Fruit fly (Drosophila melanogaster) whole organism, embryonic: ENCODE data around the gene Pex10.

ENCODE experiments used
- Abd-B ChIP-seq: fragments of 200-800 bp; sonication (Bioruptor generic); optimal IDR thresholded peaks from 2 replicates; lab custom pipeline; 2018; ENCODE audit warnings: missing biosample characterization, mild to moderate bottlenecking, missing genetic modification characterization, moderate library complexity
- Awh ChIP-seq: fragments of 200-800 bp; sonication (Bioruptor generic); IDR thresholded peaks from 2 replicates; pipeline ENCODE4, ENCODE4 v1.3.6; 2022; ENCODE audit warnings: missing biosample characterization, missing genetic modification characterization
- CG10543 ChIP-seq: fragments of 200-800 bp; sonication (Bioruptor generic); optimal IDR thresholded peaks from 3 replicates; lab custom pipeline; 2017; ENCODE audit warnings: missing biosample characterization, mild to moderate bottlenecking, missing genetic modification characterization, moderate library complexity
- CG10654 ChIP-seq: fragments of 200-800 bp; sonication (Bioruptor generic); optimal IDR thresholded peaks from 2 replicates; lab custom pipeline; 2016; ENCODE audit warnings: missing biosample characterization, missing genetic modification characterization
- CG12219 ChIP-seq: fragments of 200-800 bp; sonication (Bioruptor generic); optimal IDR thresholded peaks from 3 replicates; lab custom pipeline; 2018; ENCODE audit warnings: missing biosample characterization, mild to moderate bottlenecking, missing genetic modification characterization
- CG1233 ChIP-seq: fragments of 200-800 bp; sonication (Bioruptor generic); optimal IDR thresholded peaks from 4 replicates; lab custom pipeline; 2018; ENCODE audit warnings: missing biosample characterization, mild to moderate bottlenecking, missing genetic modification characterization
- CG13624 ChIP-seq: fragments of 200-800 bp; sonication (Bioruptor generic); optimal IDR thresholded peaks from 2 replicates; lab custom pipeline; 2016; ENCODE audit warnings: missing biosample characterization, missing genetic modification characterization
- CG16779 ChIP-seq: fragments of 200-800 bp; sonication (Bioruptor generic); IDR thresholded peaks from 2 replicates; pipeline ENCODE4 v1.3.6; 2022; ENCODE audit warnings: missing biosample characterization, missing genetic modification characterization
- CG17568 ChIP-seq: fragments of 200-800 bp; sonication (Bioruptor generic); optimal IDR thresholded peaks from 2 replicates; lab custom pipeline; 2018; ENCODE audit warnings: missing biosample characterization, mild to moderate bottlenecking, missing genetic modification characterization, moderate library complexity
- CG17912 ChIP-seq: fragments of 200-800 bp; sonication (Bioruptor generic); optimal IDR thresholded peaks from 2 replicates; lab custom pipeline; 2018; ENCODE audit warnings: missing biosample characterization, mild to moderate bottlenecking, missing genetic modification characterization
- CG2116 ChIP-seq: fragments of 200-800 bp; sonication (Bioruptor generic); optimal IDR thresholded peaks from 3 replicates; lab custom pipeline; 2018; ENCODE audit warnings: missing biosample characterization, mild to moderate bottlenecking, missing genetic modification characterization
- CG31224 ChIP-seq: fragments of 200-800 bp; sonication (Bioruptor generic); IDR thresholded peaks from 2 replicates; pipeline ENCODE4 v1.3.6; 2022; ENCODE audit warnings: missing biosample characterization, missing genetic modification characterization
- CG31365 ChIP-seq: fragments of 200-800 bp; sonication (Bioruptor generic); optimal IDR thresholded peaks from 2 replicates; lab custom pipeline; 2018; ENCODE audit warnings: missing biosample characterization, mild to moderate bottlenecking, missing genetic modification characterization
- CG32532 ChIP-seq: fragments of 200-800 bp; sonication (Bioruptor generic); IDR thresholded peaks from 2 replicates; pipeline ENCODE4 v1.3.6; 2022; ENCODE audit warnings: missing biosample characterization, missing genetic modification characterization
- CG33213 ChIP-seq: fragments of 200-800 bp; sonication (Bioruptor generic); optimal IDR thresholded peaks from 3 replicates; lab custom pipeline; 2016; ENCODE audit warnings: missing biosample characterization, missing genetic modification characterization
- CG4360 ChIP-seq: fragments of 200-800 bp; sonication (Bioruptor generic); IDR thresholded peaks from 2 replicates; pipeline ENCODE4 v1.3.6; 2022; ENCODE audit warnings: missing biosample characterization, missing genetic modification characterization
- CG7928 ChIP-seq: fragments of 200-800 bp; sonication (Bioruptor generic); optimal IDR thresholded peaks from 2 replicates; lab custom pipeline; 2017; ENCODE audit warnings: missing biosample characterization, mild to moderate bottlenecking, missing genetic modification characterization
- CG7987 ChIP-seq: fragments of 200-800 bp; sonication (Bioruptor generic); optimal IDR thresholded peaks from 2 replicates; lab custom pipeline; 2018; ENCODE audit warnings: missing biosample characterization, mild to moderate bottlenecking, missing genetic modification characterization, moderate library complexity
- CG8281 ChIP-seq: fragments of 200-800 bp; sonication (Bioruptor generic); optimal IDR thresholded peaks from 2 replicates; lab custom pipeline; 2018; ENCODE audit warnings: missing biosample characterization, mild to moderate bottlenecking, missing genetic modification characterization, moderate library complexity
- CG8290 ChIP-seq, 3 experiments: fragments of 200-800 bp; sonication (Bioruptor generic); optimal IDR thresholded peaks; 2 replicates each; lab custom pipeline; 2016 to 2019; ENCODE audit warnings: missing biosample characterization in 3 of 3, missing genetic modification characterization in 3 of 3, mild to moderate bottlenecking in 2 of 3, moderate library complexity in 1 of 3
- CG8359 ChIP-seq: fragments of 200-800 bp; sonication (Bioruptor generic); optimal IDR thresholded peaks from 2 replicates; lab custom pipeline; 2017; ENCODE audit warnings: missing biosample characterization, mild to moderate bottlenecking, missing genetic modification characterization, borderline replicate concordance
- CrebB ChIP-seq: fragments of 200-800 bp; sonication (Bioruptor generic); optimal IDR thresholded peaks from 3 replicates; lab custom pipeline; 2018; ENCODE audit warnings: missing biosample characterization, mild to moderate bottlenecking, missing genetic modification characterization
- D19A ChIP-seq: fragments of 200-800 bp; optimal IDR thresholded peaks from 3 replicates; lab custom pipeline; 2019; ENCODE audit warnings: missing biosample characterization, mild to moderate bottlenecking, missing genetic modification characterization, moderate library complexity
- Dad ChIP-seq: fragments of 200-800 bp; sonication (Bioruptor generic); optimal IDR thresholded peaks from 3 replicates; lab custom pipeline; 2016; ENCODE audit warnings: missing biosample characterization, missing genetic modification characterization
- E2f2 ChIP-seq: fragments of 200-800 bp; sonication (Bioruptor generic); IDR thresholded peaks from 2 replicates; pipeline ENCODE4 v1.3.6; 2022; ENCODE audit warnings: missing biosample characterization, missing genetic modification characterization
- Fer1 ChIP-seq: fragments of 200-800 bp; sonication (Bioruptor generic); optimal IDR thresholded peaks from 2 replicates; lab custom pipeline; 2017; ENCODE audit warnings: missing biosample characterization, mild to moderate bottlenecking, missing genetic modification characterization
- HLH3B ChIP-seq: fragments of 200-800 bp; sonication (Bioruptor generic); IDR thresholded peaks from 2 replicates; pipeline ENCODE4 v1.3.6; 2022; ENCODE audit warnings: missing biosample characterization, missing genetic modification characterization
- HmgD ChIP-seq: fragments of 200-800 bp; sonication (Bioruptor generic); optimal IDR thresholded peaks from 3 replicates; lab custom pipeline; 2016; ENCODE audit warnings: missing biosample characterization, missing genetic modification characterization
- HmgZ ChIP-seq: fragments of 200-800 bp; sonication (Bioruptor generic); optimal IDR thresholded peaks from 2 replicates; lab custom pipeline; 2018; ENCODE audit warnings: missing biosample characterization, mild to moderate bottlenecking, missing genetic modification characterization
- MBD-R2 ChIP-seq: fragments of 200-800 bp; sonication (Bioruptor generic); IDR thresholded peaks from 2 replicates; pipeline ENCODE4 v1.3.6; 2022; ENCODE audit warnings: missing biosample characterization, missing genetic modification characterization
- NFAT ChIP-seq: fragments of 200-800 bp; sonication (Bioruptor generic); IDR thresholded peaks from 2 replicates; pipeline ENCODE4 v1.3.6; 2022; ENCODE audit warnings: missing biosample characterization, missing genetic modification characterization
- Opbp ChIP-seq: fragments of 200-800 bp; sonication (Bioruptor generic); IDR thresholded peaks from 3 replicates; pipeline ENCODE4 v1.3.6; 2022; ENCODE audit warnings: missing biosample characterization, missing genetic modification characterization; ENCODE audit not compliant: partially characterized antibody
- Sin3A ChIP-seq: fragments of >200 bp; optimal IDR thresholded peaks from 2 replicates; lab custom pipeline; 2018
- ap ChIP-seq: fragments of 200-800 bp; sonication (Bioruptor generic); IDR thresholded peaks from 2 replicates; pipeline ENCODE4 v1.3.6; 2022; ENCODE audit warnings: missing biosample characterization, missing genetic modification characterization
- bab2 ChIP-seq: fragments of 200-800 bp; sonication (Bioruptor generic); optimal IDR thresholded peaks from 2 replicates; lab custom pipeline; 2016; ENCODE audit warnings: missing biosample characterization, missing genetic modification characterization
- dmrt11E ChIP-seq: fragments of 200-800 bp; sonication (Bioruptor generic); optimal IDR thresholded peaks from 3 replicates; lab custom pipeline; 2018; ENCODE audit warnings: missing biosample characterization, mild to moderate bottlenecking, missing genetic modification characterization, moderate library complexity
- ftz-f1 ChIP-seq: fragments of 200-800 bp; sonication (Bioruptor generic); optimal IDR thresholded peaks from 2 replicates; lab custom pipeline; 2016; ENCODE audit warnings: missing biosample characterization, missing genetic modification characterization
- gcm2 ChIP-seq: fragments of 200-800 bp; sonication (Bioruptor generic); optimal IDR thresholded peaks from 2 replicates; lab custom pipeline; 2016; ENCODE audit warnings: missing biosample characterization, missing genetic modification characterization
- gro ChIP-seq: fragments of 200-800 bp; sonication (Bioruptor generic); optimal IDR thresholded peaks from 2 replicates; lab custom pipeline; 2016; ENCODE audit warnings: missing biosample characterization, missing genetic modification characterization
- her ChIP-seq: fragments of 200-800 bp; sonication (Bioruptor generic); optimal IDR thresholded peaks from 2 replicates; lab custom pipeline; 2016; ENCODE audit warnings: missing biosample characterization, missing genetic modification characterization
- ken ChIP-seq: fragments of 200-800 bp; sonication (Bioruptor generic); IDR thresholded peaks from 3 replicates; pipeline ENCODE4 v1.3.6; 2022; ENCODE audit warnings: missing biosample characterization, missing genetic modification characterization
- lab ChIP-seq: fragments of 200-800 bp; sonication (Bioruptor generic); optimal IDR thresholded peaks from 3 replicates; lab custom pipeline; 2017; ENCODE audit warnings: missing biosample characterization, missing genetic modification characterization, mild to moderate bottlenecking, moderate library complexity, missing genetic modification reagents
- pb ChIP-seq: fragments of 200-800 bp; sonication (Bioruptor generic); optimal IDR thresholded peaks from 3 replicates; lab custom pipeline; 2016; ENCODE audit warnings: missing biosample characterization, missing genetic modification characterization
- pho ChIP-seq: fragments of 200-800 bp; sonication (Bioruptor generic); optimal IDR thresholded peaks from 2 replicates; lab custom pipeline; 2016; ENCODE audit warnings: missing biosample characterization, missing genetic modification characterization
- psq ChIP-seq: fragments of 200-800 bp; sonication (Bioruptor generic); optimal IDR thresholded peaks from 2 replicates; lab custom pipeline; 2017; ENCODE audit warnings: missing biosample characterization, missing genetic modification characterization
- pzg ChIP-seq: fragments of 200-800 bp; sonication (Bioruptor generic); optimal IDR thresholded peaks from 3 replicates; lab custom pipeline; 2018; ENCODE audit warnings: missing biosample characterization, mild to moderate bottlenecking, missing genetic modification characterization, moderate library complexity
- ranshi ChIP-seq: fragments of 200-800 bp; sonication (Bioruptor generic); IDR thresholded peaks from 2 replicates; pipeline ENCODE4 v1.3.6; 2022; ENCODE audit warnings: missing biosample characterization, missing genetic modification characterization
- rib ChIP-seq: fragments of 200-800 bp; sonication (Bioruptor generic); IDR thresholded peaks from 2 replicates; pipeline ENCODE4 v1.3.6; 2022; ENCODE audit warnings: missing biosample characterization, missing genetic modification characterization
- scrt ChIP-seq: fragments of 200-800 bp; sonication (Bioruptor generic); optimal IDR thresholded peaks from 2 replicates; lab custom pipeline; 2018; ENCODE audit warnings: missing biosample characterization, mild to moderate bottlenecking, missing genetic modification characterization, moderate library complexity

Pex10 gene

DNA sequence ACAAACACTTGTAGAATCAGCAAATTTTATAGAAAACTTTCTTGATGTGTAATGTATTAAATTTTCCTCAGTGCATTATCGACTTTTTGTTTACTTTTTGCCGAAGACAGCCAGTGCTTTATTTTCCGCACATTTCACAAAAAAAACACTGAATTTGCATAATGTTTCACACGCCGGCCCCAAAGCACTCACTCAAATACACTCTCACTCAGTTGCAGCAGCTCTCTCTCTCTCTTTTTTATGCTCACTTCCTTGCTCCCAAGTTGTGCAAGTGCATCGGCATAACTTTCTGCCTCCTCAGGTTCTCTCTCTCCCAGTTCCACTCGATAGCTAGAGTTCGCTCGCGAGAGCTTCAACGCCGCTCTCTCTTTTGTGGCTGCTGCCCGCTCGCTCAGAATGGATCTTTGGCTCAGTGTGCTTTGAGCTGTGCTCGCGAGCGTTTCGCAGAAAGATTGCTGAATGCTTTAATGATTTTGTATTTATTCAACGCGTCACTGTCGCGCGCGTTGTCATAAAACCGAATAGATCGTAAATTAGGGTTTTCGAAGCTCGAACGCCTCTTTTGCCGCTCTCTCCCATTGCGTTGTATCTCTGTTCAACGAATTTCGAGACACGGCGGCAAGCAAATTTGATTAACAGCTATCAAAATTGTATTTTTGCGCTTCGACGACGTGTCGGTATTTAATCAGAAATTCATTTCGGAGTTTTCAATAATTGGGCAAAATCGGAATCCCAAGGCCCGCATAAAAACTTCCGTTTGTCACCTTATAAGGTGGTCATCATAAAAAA lies 28.4 kb downstream of the Pex10 start (continued):
- TF ChIP-seq ranshi, result peak; percentile 8; the same call in 1 of the 2 replicates
- peak; percentile 56 for TF ChIP-seq CG7987
- TF ChIP-seq pzg, result no peak
- peak; percentile 27; the same call in 1 of the 2 replicates for TF ChIP-seq Awh (GFP tag; lab: Robert Waterston, UW)
- peak; percentile 28 for TF ChIP-seq CG17912
- TF ChIP-seq MBD-R2, result no peak
- no peak for TF ChIP-seq HmgZ (tag; lab: Kevin White, UChicago)
- TF ChIP-seq bab2 (GFP tag; lab: Kevin White, UChicago), result no peak
- TF ChIP-seq Fer1 (GFP tag; lab: Kevin White, UChicago), result peak; percentile 47
- TF ChIP-seq CG32532 (GFP tag; lab: Robert Waterston, UW), result peak; percentile 65
- TF ChIP-seq her, result peak; percentile 68
- peak; percentile 21 for TF ChIP-seq Abd-B
- peak; percentile 55; the same call in 1 of the 3 replicates for TF ChIP-seq Opbp (GFP tag; lab: Robert Waterston, UW)
- no peak for TF ChIP-seq CG8290 (GFP tag; optimal IDR thresholded peaks at IDR 0.05; lab: Kevin White, UChicago)
- peak in 1 of 2 experiments; percentile 37 for TF ChIP-seq CG8290 (tag; optimal IDR thresholded peaks at IDR 0.05; lab: Kevin White, UChicago)
- no peak for TF ChIP-seq gcm2 (GFP tag; lab: Kevin White, UChicago)
- peak; percentile 65 for TF ChIP-seq CG31365
- TF ChIP-seq ken (GFP tag; lab: Robert Waterston, UW), result 0 out of 3 replicates have a peak, but pooled peaks have one; percentile 18
- TF ChIP-seq NFAT (GFP tag; lab: Robert Waterston, UW), result 0 out of 2 replicates have a peak, but pooled peaks have one; percentile 19
- peak; percentile 70 for TF ChIP-seq CG8359 (GFP tag; lab: Kevin White, UChicago)
- no peak for TF ChIP-seq Dad (GFP tag; lab: Kevin White, UChicago)
- no peak for TF ChIP-seq CG2116 (GFP tag; lab: Kevin White, UChicago)
- TF ChIP-seq ftz-f1 (GFP tag; lab: Kevin White, UChicago), result peak; percentile 9
- TF ChIP-seq HLH3B (GFP tag; lab: Robert Waterston, UW), result no peak; the same call in 1 of the 2 replicates
- no peak for TF ChIP-seq CG16779 (GFP tag; lab: Robert Waterston, UW)
- peak; percentile 18 for TF ChIP-seq D19A
- TF ChIP-seq CG1233, result no peak
- TF ChIP-seq CG10543 (GFP tag; lab: Kevin White, UChicago), result peak; percentile 5
- no peak for TF ChIP-seq HmgD (GFP tag; lab: Kevin White, UChicago)
- peak; percentile 4 for TF ChIP-seq scrt (GFP tag; lab: Kevin White, UChicago)
- no peak for TF ChIP-seq CG8281 (tag; lab: Kevin White, UChicago)
- TF ChIP-seq pho (GFP tag; lab: Kevin White, UChicago), result no peak
- TF ChIP-seq pb (GFP tag; lab: Kevin White, UChicago), result peak; percentile 27
- TF ChIP-seq E2f2 (GFP tag; lab: Robert Waterston, UW), result peak; percentile 24; the same call in 1 of the 2 replicates
- peak; percentile 38 for TF ChIP-seq lab (GFP tag; lab: Kevin White, UChicago)
- TF ChIP-seq CG12219, result no peak
- TF ChIP-seq gro (GFP tag; lab: Kevin White, UChicago), result peak; percentile 20
- no peak for TF ChIP-seq Sin3A (lab: Kevin White, UChicago)
- peak; percentile 29 for TF ChIP-seq CrebB (tag; lab: Kevin White, UChicago)
- no peak for TF ChIP-seq ap
- no peak for TF ChIP-seq CG31224 (GFP tag; lab: Robert Waterston, UW)
- TF ChIP-seq CG33213 (GFP tag; lab: Kevin White, UChicago), result no peak
- TF ChIP-seq CG4360 (GFP tag; lab: Robert Waterston, UW), result peak; percentile 47; the same call in 1 of the 2 replicates
- no peak for TF ChIP-seq CG7928 (GFP tag; lab: Kevin White, UChicago)
- peak; percentile 65 for TF ChIP-seq rib (GFP tag; lab: Robert Waterston, UW)
- no peak for TF ChIP-seq psq
- TF ChIP-seq CG13624 (GFP tag; lab: Kevin White, UChicago), result peak; percentile 68
- peak; percentile 12 for TF ChIP-seq CG17568 (GFP tag; lab: Kevin White, UChicago)
- no peak for TF ChIP-seq dmrt11E (tag; lab: Kevin White, UChicago)
- TF ChIP-seq CG10654, result no peak
